Fruit fly (Drosophila melanogaster) whole organism: ENCODE measurements around the gene Ugt35E1.

Source experiments
- CG8478 ChIP-seq: fragments of >200 bp; optimal IDR thresholded peaks from 2 replicates; lab custom pipeline; 2018; ENCODE audit warnings: inconsistent platforms
- Dll ChIP-seq: fragments of >200 bp; optimal IDR thresholded peaks from 2 replicates; lab custom pipeline; 2017
- EcR ChIP-seq, 2 experiments: fragments of >200 bp; optimal IDR thresholded peaks; 2 replicates each; lab custom pipeline; 2017; ENCODE audit warnings: missing biosample characterization in 2 of 2, missing genetic modification characterization in 2 of 2, missing genetic modification reagents in 2 of 2
- pan ChIP-seq: fragments of >200 bp; optimal IDR thresholded peaks from 2 replicates; lab custom pipeline; 2017
- psq ChIP-seq: fragments of >200 bp; optimal IDR thresholded peaks from 2 replicates; lab custom pipeline; 2017
- usp ChIP-seq: fragments of >200 bp; optimal IDR thresholded peaks from 2 replicates; lab custom pipeline; 2017; ENCODE audit warnings: missing biosample characterization, missing genetic modification characterization, mixed read lengths

The Ugt35E1 gene

dm6 chr3R:11156858-11157257 lies 9.0 kb downstream of the Ugt35E1 start, which contains the start of gene Ugt302C1:
Gene Ugt302C1, plus strand, starts transcription at chr3R:11157098.
- TF ChIP-seq Dll (peak; percentile 20), pan (no peak)

dm6 chr3R:11154576-11155113 lies 11.2 kb downstream of the Ugt35E1 start, which contains the start of gene Ugt302E1:
Gene Ugt302E1, plus strand, starts transcription at chr3R:11154626.
- TF ChIP-seq pan (no peak), usp (no peak), psq (lab: Kevin White, UChicago) (no peak), EcR (GFP tag; optimal IDR thresholded peaks at IDR 0.05; lab: Kevin White, UChicago) (no peak), CG8478 (lab: Kevin White, UChicago) (no peak), Dll (no peak)

dm6 chr3R:11153799-11154273 lies 12.0 kb downstream of the Ugt35E1 start, which contains the start of gene Ugt302K1:
Gene Ugt302K1, minus strand, starts transcription at chr3R:11153849.
- TF ChIP-seq CG8478 (lab: Kevin White, UChicago) (no peak), usp (no peak), EcR (GFP tag; optimal IDR thresholded peaks at IDR 0.05; lab: Kevin White, UChicago) (no peak), psq (lab: Kevin White, UChicago) (no peak), Dll (no peak), pan (no peak)

dm6 chr3R:11145135-11145534 lies 20.7 kb downstream of the Ugt35E1 start, which contains the start of gene CheA86a:
Gene CheA86a, minus strand, starts transcription at chr3R:11145235.
- TF ChIP-seq psq (lab: Kevin White, UChicago) = no peak

- TF ChIP-seq EcR (GFP tag; optimal IDR thresholded peaks at IDR 0.05; lab: Kevin White, UChicago) (no peak), Dll (no peak), pan (no peak), psq (lab: Kevin White, UChicago) (no peak), CG8478 (lab: Kevin White, UChicago) (no peak), usp (no peak)
Observed at dm6 chr3R:11136877-11137276, 29.0 kb downstream of the Ugt35E1 start, which contains the start of gene mAcon2. Gene mAcon2, plus strand, starts transcription at chr3R:11137177.

- TF ChIP-seq psq (lab: Kevin White, UChicago) = no peak
Observed at dm6 chr3R:11128116-11128626, 37.7 kb downstream of the Ugt35E1 start, which contains the start of gene Ugt35C1. Gene Ugt35C1, minus strand, starts transcription at chr3R:11128328.

dm6 chr3R:11126383-11126782 lies 39.5 kb downstream of the Ugt35E1 start:
- TF ChIP-seq usp = no peak
- TF ChIP-seq pan = no peak
- no peak for TF ChIP-seq psq (lab: Kevin White, UChicago)
- TF ChIP-seq CG8478 (lab: Kevin White, UChicago) = no peak
- TF ChIP-seq EcR (GFP tag; optimal IDR thresholded peaks at IDR 0.05; lab: Kevin White, UChicago) = no peak
- no peak for TF ChIP-seq Dll

dm6 chr3R:11115606-11116005 lies 50.3 kb downstream of the Ugt35E1 start, which contains the start of gene SdhCL:
Gene SdhCL, minus strand, starts transcription at chr3R:11115706.
- no peak for TF ChIP-seq psq (lab: Kevin White, UChicago)
- TF ChIP-seq Dll = no peak
- TF ChIP-seq usp = no peak
- no peak for TF ChIP-seq EcR (GFP tag; optimal IDR thresholded peaks at IDR 0.05; lab: Kevin White, UChicago)
- TF ChIP-seq CG8478 (lab: Kevin White, UChicago) = no peak
- no peak for TF ChIP-seq pan
